Fruit fly (Drosophila melanogaster): ENCODE data around the gene Surf6.

Surf6 gene

DNA sequence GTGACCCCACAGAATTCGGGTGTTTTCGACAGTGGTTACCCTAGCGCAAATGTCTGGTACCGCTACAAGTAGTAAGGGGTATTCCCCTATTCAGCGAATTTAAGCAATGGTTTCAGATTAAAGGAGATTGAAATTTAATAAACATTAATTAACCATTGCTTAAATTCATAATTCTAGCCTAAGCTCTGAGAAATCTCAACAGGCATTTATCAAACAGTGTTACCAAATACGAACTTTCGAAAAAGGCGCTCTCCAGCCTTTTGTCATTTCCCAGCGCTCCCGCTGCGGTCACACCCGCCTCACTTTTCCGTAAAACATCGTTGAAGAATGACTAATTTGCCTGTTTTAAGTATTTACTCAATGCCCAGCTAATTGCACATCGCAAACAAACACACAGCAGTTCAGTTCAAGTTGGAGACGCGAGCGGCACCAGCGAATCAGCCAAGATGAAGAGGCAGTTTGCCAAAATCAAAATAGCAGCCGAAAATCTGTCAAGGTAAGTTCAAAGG lies at the start of gene Surf6, which contains the start of gene RhoGAP92B (continued):
- TF ChIP-seq chn (GFP tag; optimal IDR thresholded peaks at IDR 0.05) (peak; percentile 56), CG12236 (GFP tag; optimal IDR thresholded peaks at IDR 0.05) (no peak), sd (tag; optimal IDR thresholded peaks at IDR 0.05) (peak; percentile 67), schlank (tag; optimal IDR thresholded peaks at IDR 0.05) (peak; percentile 4), CG18599 (GFP tag; optimal IDR thresholded peaks at IDR 0.05) (peak; percentile 83), sna (GFP tag; IDR thresholded peaks at IDR 0.05; ENCODE audit: partially characterized antibody) (0 out of 2 replicates have a peak, but pooled peaks have one; percentile 28), CG33213 (GFP tag; optimal IDR thresholded peaks at IDR 0.05) (peak; percentile 76), CG14860 (GFP tag; IDR thresholded peaks at IDR 0.05; ENCODE audit: partially characterized antibody) (no peak), CG1603 (tag; optimal IDR thresholded peaks at IDR 0.05) (peak; percentile 85), fd64A (GFP tag; optimal IDR thresholded peaks at IDR 0.05) (peak; percentile 23), CG9609 (GFP tag; optimal IDR thresholded peaks at IDR 0.05) (peak; percentile 54), CG12155 (GFP tag; optimal IDR thresholded peaks at IDR 0.05) (peak; percentile 56), tx (GFP tag; optimal IDR thresholded peaks at IDR 0.05) (peak; percentile 19), zf30C (GFP tag; optimal IDR thresholded peaks at IDR 0.05) (no peak), Myb (GFP tag; optimal IDR thresholded peaks at IDR 0.05) (peak; percentile 62), lbe (GFP tag; optimal IDR thresholded peaks at IDR 0.05) (peak; percentile 17), Oaz (GFP tag; IDR thresholded peaks at IDR 0.05) (no peak), CG1602 (GFP tag; optimal IDR thresholded peaks at IDR 0.05) (peak; percentile 17), ATbp (GFP tag; optimal IDR thresholded peaks at IDR 0.05) (no peak), CG12391 (tag; optimal IDR thresholded peaks at IDR 0.05) (peak; percentile 79), CG7556 (GFP tag; optimal IDR thresholded peaks at IDR 0.05) (peak; percentile 36), Doc2 (GFP tag; IDR thresholded peaks at IDR 0.05) (no peak), chif (GFP tag; optimal IDR thresholded peaks at IDR 0.05) (peak in 1 of 2 experiments; percentile 62), CG12104 (GFP tag; optimal IDR thresholded peaks at IDR 0.05) (peak; percentile 38), en (GFP tag; optimal IDR thresholded peaks at IDR 0.05) (peak; percentile 49), CG13775 (GFP tag; optimal IDR thresholded peaks at IDR 0.05) (peak; percentile 64), corto (GFP tag; optimal IDR thresholded peaks at IDR 0.05) (no peak), CG32772 (GFP tag; IDR thresholded peaks at IDR 0.05) (0 out of 2 replicates have a peak, but pooled peaks have one; percentile 23), Ets97D (GFP tag; optimal IDR thresholded peaks at IDR 0.05) (peak; percentile 89), CG11723 (GFP tag; optimal IDR thresholded peaks at IDR 0.05) (peak; percentile 20), dan (GFP tag; IDR thresholded peaks at IDR 0.05) (no peak), luna (GFP tag; optimal IDR thresholded peaks at IDR 0.05) (peak; percentile 32), Hmr (GFP tag; optimal IDR thresholded peaks at IDR 0.05) (peak; percentile 85), wor (GFP tag; IDR thresholded peaks at IDR 0.05) (no peak), GATAe (GFP tag; conservative IDR thresholded peaks at IDR 0.05) (no peak), Sox100B (GFP tag; optimal IDR thresholded peaks at IDR 0.05) (peak; percentile 67), az2 (GFP tag; optimal IDR thresholded peaks at IDR 0.05) (peak; percentile 55), salm (tag; optimal IDR thresholded peaks at IDR 0.05) (peak; percentile 41), CG12299 (tag; optimal IDR thresholded peaks at IDR 0.05) (peak; percentile 55), Optix (GFP tag; IDR thresholded peaks at IDR 0.05) (0 out of 3 replicates have a peak, but pooled peaks have one; percentile 41), Atf6 (GFP tag; IDR thresholded peaks at IDR 0.05) (peak; percentile 63; the same call in 1 of the 2 replicates), ci (GFP tag; IDR thresholded peaks at IDR 0.05) (peak; percentile 65; the same call in 1 of the 3 replicates), odd (GFP tag; optimal IDR thresholded peaks at IDR 0.05) (peak; percentile 47), ara (GFP tag; IDR thresholded peaks at IDR 0.05) (peak; percentile 45; the same call in 1 of the 2 replicates), ap (GFP tag; IDR thresholded peaks at IDR 0.05) (no peak), croc (GFP tag; conservative IDR thresholded peaks at IDR 0.05) (no peak), ato (GFP tag; IDR thresholded peaks at IDR 0.05; ENCODE audit: partially characterized antibody) (no peak), p53 (GFP tag; optimal IDR thresholded peaks at IDR 0.05) (peak; percentile 55), CoRest (tag; optimal IDR thresholded peaks at IDR 0.05) (peak; percentile 66), Atf3 (GFP tag; optimal IDR thresholded peaks at IDR 0.05) (peak; percentile 37)
